Worm (Caenorhabditis elegans): ENCODE measurements around the gene R10H10.4.

R10H10.4 gene

DNA sequence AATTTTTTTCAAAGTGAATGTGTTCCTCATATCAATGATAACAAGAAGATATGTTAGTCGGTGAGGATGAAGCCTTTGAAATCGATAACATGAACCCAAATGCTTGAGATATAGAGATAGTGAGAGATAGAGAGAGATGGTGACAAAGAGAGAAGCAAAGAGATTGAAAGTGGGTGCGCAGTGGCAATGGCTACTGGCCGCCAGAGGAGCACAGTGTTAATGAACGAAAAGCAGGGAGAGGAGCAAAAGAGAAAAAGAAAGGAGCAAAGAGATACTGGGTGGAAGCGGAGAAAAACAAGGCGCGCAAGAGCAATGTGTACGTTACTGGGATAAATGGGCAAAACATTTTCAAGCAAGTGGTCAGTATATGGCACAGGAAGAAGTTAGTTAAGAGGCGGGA, 50.1 kb downstream of the R10H10.4 start:
- TF ChIP-seq ztf-29 (GFP tag; IDR thresholded peaks at IDR 0.05) (no peak), cog-1 (tag; optimal IDR thresholded peaks at IDR 0.05) (peak; percentile 5), flt-1 (GFP tag; IDR thresholded peaks at IDR 0.05) (no peak), ztf-23 (GFP tag; IDR thresholded peaks at IDR 0.05) (no peak), klf-2 (GFP tag; conservative IDR thresholded peaks at IDR 0.05) (no peak)
